Fruit fly (Drosophila melanogaster) whole organism, embryonic: ENCODE results near the gene pix.

Experiments used
- Adf1 ChIP-seq: fragments of 200-800 bp; sonication (Bioruptor generic); IDR thresholded peaks from 2 replicates; pipeline ENCODE4 v1.3.6; 2022; ENCODE audit warnings: missing biosample characterization, missing genetic modification characterization
- C15 ChIP-seq: fragments of 200-800 bp; sonication (Bioruptor generic); IDR thresholded peaks from 3 replicates; pipeline ENCODE4 v1.3.6; 2022; ENCODE audit warnings: missing biosample characterization, missing genetic modification characterization
- CG10543 ChIP-seq: fragments of 200-800 bp; sonication (Bioruptor generic); optimal IDR thresholded peaks from 3 replicates; lab custom pipeline; 2017; ENCODE audit warnings: missing biosample characterization, mild to moderate bottlenecking, missing genetic modification characterization, moderate library complexity
- CG14667 ChIP-seq: fragments of 200-800 bp; sonication (Bioruptor generic); IDR thresholded peaks from 2 replicates; pipeline ENCODE4 v1.3.6; 2022; ENCODE audit warnings: missing biosample characterization, missing genetic modification characterization
- CG17829 ChIP-seq: fragments of 200-800 bp; optimal IDR thresholded peaks from 2 replicates; lab custom pipeline; 2019; ENCODE audit warnings: missing biosample characterization, mild to moderate bottlenecking, missing genetic modification characterization, moderate library complexity
- CG2199 ChIP-seq: fragments of 200-800 bp; sonication (Bioruptor generic); IDR thresholded peaks from 3 replicates; pipeline ENCODE4 v1.3.6; 2022; ENCODE audit warnings: missing biosample characterization, missing genetic modification characterization
- CG32767 ChIP-seq: fragments of 200-800 bp; sonication (Bioruptor generic); IDR thresholded peaks from 2 replicates; pipeline ENCODE4 v1.3.6; 2022; ENCODE audit warnings: missing biosample characterization, missing genetic modification characterization
- CG34224 ChIP-seq: fragments of 200-800 bp; sonication (Bioruptor generic); IDR thresholded peaks from 3 replicates; pipeline ENCODE4 v1.3.6; 2022; ENCODE audit warnings: missing biosample characterization, missing genetic modification characterization; ENCODE audit not compliant: partially characterized antibody
- CG4854 ChIP-seq: fragments of 200-800 bp; sonication (Bioruptor generic); optimal IDR thresholded peaks from 2 replicates; lab custom pipeline; 2016; ENCODE audit warnings: missing biosample characterization, missing genetic modification characterization, inconsistent platforms
- CG6175 ChIP-seq: fragments of 200-800 bp; sonication (Bioruptor generic); IDR thresholded peaks from 3 replicates; pipeline ENCODE4 v1.3.6; 2022; ENCODE audit warnings: missing biosample characterization, missing genetic modification characterization
- CG8290 ChIP-seq, 3 experiments: fragments of 200-800 bp; sonication (Bioruptor generic); optimal IDR thresholded peaks; 2 replicates each; lab custom pipeline; 2016 to 2019; ENCODE audit warnings: missing biosample characterization in 3 of 3, missing genetic modification characterization in 3 of 3, mild to moderate bottlenecking in 2 of 3, moderate library complexity in 1 of 3
- Dll ChIP-seq: fragments of 200-800 bp; sonication (Bioruptor generic); IDR thresholded peaks from 4 replicates; pipeline ENCODE4 v1.3.6; 2022; ENCODE audit warnings: missing biosample characterization, missing genetic modification characterization; ENCODE audit not compliant: partially characterized antibody
- HLH4C ChIP-seq: fragments of 200-800 bp; sonication (Bioruptor generic); IDR thresholded peaks from 3 replicates; pipeline ENCODE4 v1.3.6; 2022; ENCODE audit warnings: missing biosample characterization, missing genetic modification characterization; ENCODE audit not compliant: partially characterized antibody
- HLHmδ ChIP-seq: fragments of 200-800 bp; sonication (Bioruptor generic); optimal IDR thresholded peaks from 2 replicates; lab custom pipeline; 2018; ENCODE audit warnings: missing biosample characterization, mild to moderate bottlenecking, missing genetic modification characterization, moderate library complexity
- Hr78 ChIP-seq, 2 experiments: fragments of 200-800 bp in 1 of 2; fragments of >200 bp in 1 of 2; sonication (Bioruptor generic) in 1 of 2; optimal IDR thresholded peaks; 2 replicates each; lab custom pipeline; 2017 to 2019; ENCODE audit warnings: missing biosample characterization in 2 of 2, missing genetic modification characterization in 2 of 2, mild to moderate bottlenecking in 1 of 2, moderate library complexity in 1 of 2
- Jarid2 ChIP-seq: fragments of 200-800 bp; sonication (Bioruptor generic); optimal IDR thresholded peaks from 3 replicates; lab custom pipeline; 2017; ENCODE audit warnings: mild to moderate bottlenecking, missing biosample characterization, missing genetic modification reagents, missing genetic modification characterization
- Pdp1 ChIP-seq, 2 experiments: fragments of 200-800 bp; sonication (Bioruptor generic); optimal IDR thresholded peaks; 3 replicates each; lab custom pipeline; 2016; ENCODE audit warnings: missing biosample characterization in 2 of 2, missing genetic modification characterization in 2 of 2, mild to moderate bottlenecking in 1 of 2, moderate library complexity in 1 of 2
- Scr ChIP-seq: fragments of 200-800 bp; sonication (Bioruptor generic); IDR thresholded peaks from 2 replicates; pipeline ENCODE4 v1.3.6; 2022; ENCODE audit warnings: missing biosample characterization, missing genetic modification characterization; ENCODE audit not compliant: partially characterized antibody
- Trl ChIP-seq, 3 experiments: fragments of >200 bp in 2 of 3; fragments of 200-800 bp in 1 of 3; sonication (Bioruptor generic) in 1 of 3; optimal IDR thresholded peaks; 2 replicates in 1 of 3; 3 replicates in 2 of 3; lab custom pipeline; 2016 to 2017; ENCODE audit warnings: missing biosample characterization in 1 of 3, missing genetic modification characterization in 1 of 3
- abd-A ChIP-seq: fragments of 200-800 bp; sonication (Bioruptor generic); optimal IDR thresholded peaks from 3 replicates; lab custom pipeline; 2019; ENCODE audit warnings: missing biosample characterization, mild to moderate bottlenecking, missing genetic modification characterization, moderate library complexity
- bbx ChIP-seq: fragments of 200-800 bp; sonication (Bioruptor generic); IDR thresholded peaks from 2 replicates; pipeline ENCODE4 v1.3.6; 2022; ENCODE audit warnings: missing biosample characterization, missing genetic modification characterization; ENCODE audit not compliant: partially characterized antibody
- br ChIP-seq: fragments of >200 bp; optimal IDR thresholded peaks from 2 replicates; lab custom pipeline; 2017
- cg ChIP-seq: fragments of 200-800 bp; sonication (Bioruptor generic); optimal IDR thresholded peaks from 3 replicates; lab custom pipeline; 2019; ENCODE audit warnings: missing biosample characterization, mild to moderate bottlenecking, missing genetic modification characterization, moderate library complexity
- chinmo ChIP-seq: fragments of 200-800 bp; sonication (Bioruptor generic); IDR thresholded peaks from 4 replicates; pipeline ENCODE4 v1.3.6; 2022; ENCODE audit warnings: missing biosample characterization, missing genetic modification characterization; ENCODE audit not compliant: partially characterized antibody
- ci ChIP-seq: fragments of 200-800 bp; sonication (Bioruptor generic); IDR thresholded peaks from 3 replicates; pipeline ENCODE4 v1.3.6; 2022; ENCODE audit warnings: missing biosample characterization, missing genetic modification characterization
- crol ChIP-seq: fragments of 200-800 bp; sonication (Bioruptor generic); IDR thresholded peaks from 2 replicates; pipeline ENCODE4 v1.3.6; 2022; ENCODE audit warnings: missing biosample characterization, missing genetic modification characterization
- dati ChIP-seq: fragments of 200-800 bp; sonication (Bioruptor generic); IDR thresholded peaks from 2 replicates; pipeline ENCODE4 v1.3.6; 2022; ENCODE audit warnings: missing biosample characterization, missing genetic modification characterization
- dimm ChIP-seq: fragments of 200-800 bp; sonication (Bioruptor generic); IDR thresholded peaks from 2 replicates; pipeline ENCODE4 v1.3.6; 2022; ENCODE audit warnings: missing biosample characterization, missing genetic modification characterization
- ftz-f1 ChIP-seq: fragments of 200-800 bp; sonication (Bioruptor generic); optimal IDR thresholded peaks from 2 replicates; lab custom pipeline; 2016; ENCODE audit warnings: missing biosample characterization, missing genetic modification characterization
- grn ChIP-seq: fragments of 200-800 bp; sonication (Bioruptor generic); optimal IDR thresholded peaks from 3 replicates; lab custom pipeline; 2017; ENCODE audit warnings: missing biosample characterization, missing genetic modification characterization
- kah ChIP-seq: fragments of 200-800 bp; sonication (Bioruptor generic); optimal IDR thresholded peaks from 2 replicates; lab custom pipeline; 2018; ENCODE audit warnings: missing biosample characterization, mild to moderate bottlenecking, missing genetic modification characterization
- kni ChIP-seq: fragments of 200-800 bp; sonication (Bioruptor generic); optimal IDR thresholded peaks from 3 replicates; lab custom pipeline; 2017; ENCODE audit warnings: mild to moderate bottlenecking, missing biosample characterization, missing genetic modification reagents, missing genetic modification characterization
- knrl ChIP-seq: fragments of 200-800 bp; sonication (Bioruptor generic); IDR thresholded peaks from 3 replicates; pipeline ENCODE4 v1.3.6; 2022; ENCODE audit warnings: missing biosample characterization, missing genetic modification characterization; ENCODE audit not compliant: partially characterized antibody
- lov ChIP-seq, 2 experiments: fragments of 200-800 bp in 1 of 2; fragments of >200 bp in 1 of 2; sonication (Bioruptor generic) in 1 of 2; IDR thresholded peaks in 1 of 2; optimal IDR thresholded peaks in 1 of 2; 2 replicates in 1 of 2; 3 replicates in 1 of 2; pipeline versions ENCODE4 v1.3.6 to Lab custom; 2017 to 2022; ENCODE audit warnings: missing biosample characterization in 1 of 2, missing genetic modification characterization in 1 of 2
- phol ChIP-seq: fragments of 200-800 bp; sonication (Bioruptor generic); optimal IDR thresholded peaks from 3 replicates; lab custom pipeline; 2018; ENCODE audit warnings: missing biosample characterization, mild to moderate bottlenecking, missing genetic modification characterization, moderate library complexity
- rib ChIP-seq: fragments of 200-800 bp; sonication (Bioruptor generic); IDR thresholded peaks from 2 replicates; pipeline ENCODE4 v1.3.6; 2022; ENCODE audit warnings: missing biosample characterization, missing genetic modification characterization
- slbo ChIP-seq: fragments of 200-800 bp; sonication (Bioruptor generic); IDR thresholded peaks from 2 replicates; pipeline ENCODE4 v1.3.6; 2022; ENCODE audit warnings: missing biosample characterization, missing genetic modification characterization
- so ChIP-seq: fragments of 200-800 bp; sonication (Bioruptor generic); IDR thresholded peaks from 3 replicates; pipeline ENCODE4 v1.3.6; 2022; ENCODE audit warnings: missing biosample characterization, missing genetic modification characterization
- sug ChIP-seq: fragments of 200-800 bp; optimal IDR thresholded peaks from 2 replicates; lab custom pipeline; 2019; ENCODE audit warnings: missing biosample characterization, mild to moderate bottlenecking, missing genetic modification characterization, moderate library complexity
- twi ChIP-seq: fragments of 200-800 bp; optimal IDR thresholded peaks from 2 replicates; lab custom pipeline; 2019; ENCODE audit warnings: missing biosample characterization, mild to moderate bottlenecking, missing genetic modification characterization, moderate library complexity
- vfl ChIP-seq: fragments of 200-800 bp; sonication (Bioruptor generic); optimal IDR thresholded peaks from 2 replicates; lab custom pipeline; 2016; ENCODE audit warnings: missing biosample characterization, missing genetic modification characterization

Gene pix

DNA sequence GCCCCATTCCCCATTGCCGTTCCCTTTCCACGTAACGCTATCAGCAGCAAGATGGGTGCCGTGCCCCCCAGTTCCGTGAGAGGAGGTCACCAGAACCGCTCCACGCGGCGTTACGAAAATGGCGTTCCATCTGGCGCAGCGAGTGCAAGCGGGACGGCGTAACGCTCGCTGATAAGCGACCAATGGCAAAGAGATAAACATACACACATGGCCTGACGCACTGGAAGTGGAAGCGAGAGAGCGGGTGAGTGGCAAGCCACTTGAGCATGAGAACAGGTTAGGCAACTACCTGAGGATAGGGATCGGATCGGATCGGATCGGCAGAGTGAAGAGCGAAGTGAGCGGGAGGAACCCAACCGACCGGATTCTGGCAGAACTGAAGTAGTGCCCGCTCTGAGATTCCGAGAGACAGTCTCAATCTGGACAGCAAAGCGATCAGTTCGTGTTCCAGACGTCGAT is 30.3 kb upstream of the pix start, which contains the start of gene Doc3 (continued):
- no peak for TF ChIP-seq C15
- TF ChIP-seq grn (GFP tag; lab: Kevin White, UChicago), result peak; percentile 75
- TF ChIP-seq HLHmδ (GFP tag; lab: Kevin White, UChicago), result peak; percentile 38
- peak; percentile 35; the same call in 1 of the 2 replicates for TF ChIP-seq Scr (GFP tag; lab: Robert Waterston, UW)
- no peak for TF ChIP-seq CG8290 (GFP tag; optimal IDR thresholded peaks at IDR 0.05; lab: Kevin White, UChicago)
- TF ChIP-seq CG8290 (tag; optimal IDR thresholded peaks at IDR 0.05; lab: Kevin White, UChicago), result no peak
- TF ChIP-seq twi (tag; lab: Kevin White, UChicago), result peak; percentile 66
- TF ChIP-seq abd-A (tag; lab: Kevin White, UChicago), result peak; percentile 28
- no peak for TF ChIP-seq knrl
- peak; percentile 28 for TF ChIP-seq kah (GFP tag; lab: Kevin White, UChicago)
- peak; percentile 38; the same call in 1 of the 2 replicates for TF ChIP-seq CG32767 (GFP tag; lab: Robert Waterston, UW)
- peak; percentile 85 for TF ChIP-seq ftz-f1
- TF ChIP-seq sug (tag; lab: Kevin White, UChicago), result peak; percentile 96
- TF ChIP-seq bbx, result 0 out of 2 replicates have a peak, but pooled peaks have one; percentile 36
- peak; percentile 44 for TF ChIP-seq Jarid2 (GFP tag; lab: Kevin White, UChicago)
- TF ChIP-seq kni, result peak; percentile 83
- TF ChIP-seq Trl (optimal IDR thresholded peaks at IDR 0.05; lab: Kevin White, UChicago), result peak; percentile 49 to 60
- TF ChIP-seq Trl (GFP tag; optimal IDR thresholded peaks at IDR 0.05; lab: Kevin White, UChicago), result no peak
- TF ChIP-seq CG14667 (GFP tag; lab: Robert Waterston, UW), result no peak
- 0 out of 2 replicates have a peak, but pooled peaks have one; percentile 36 for TF ChIP-seq rib
- TF ChIP-seq CG4854 (GFP tag; lab: Kevin White, UChicago), result no peak
- no peak for TF ChIP-seq br (lab: Kevin White, UChicago)
- peak; percentile 70 for TF ChIP-seq CG10543 (GFP tag; lab: Kevin White, UChicago)
- TF ChIP-seq so, result 0 out of 3 replicates have a peak, but pooled peaks have one; percentile 24
- TF ChIP-seq crol (GFP tag; lab: Robert Waterston, UW), result peak; percentile 90
- peak; percentile 88; the same call in 2 of the 4 replicates for TF ChIP-seq chinmo (GFP tag; lab: Robert Waterston, UW)
- TF ChIP-seq Adf1, result peak; percentile 52; the same call in 1 of the 2 replicates
- peak in 1 of 2 experiments; percentile 94 for TF ChIP-seq Hr78 (GFP tag; optimal IDR thresholded peaks at IDR 0.05; lab: Kevin White, UChicago)
- TF ChIP-seq phol, result peak; percentile 82
- peak; percentile 67; the same call in 1 of the 3 replicates for TF ChIP-seq CG6175 (GFP tag; lab: Robert Waterston, UW)
- no peak for TF ChIP-seq dimm
- 0 out of 3 replicates have a peak, but pooled peaks have one; percentile 17 for TF ChIP-seq CG34224 (GFP tag; lab: Robert Waterston, UW)
- peak in 1 of 2 experiments; percentile 74 for TF ChIP-seq Pdp1 (GFP tag; optimal IDR thresholded peaks at IDR 0.05; lab: Kevin White, UChicago)
- peak; percentile 29; the same call in 1 of the 3 replicates for TF ChIP-seq CG2199 (GFP tag; lab: Robert Waterston, UW)
- peak; percentile 39; the same call in 1 of the 3 replicates for TF ChIP-seq ci (GFP tag; lab: Robert Waterston, UW)
- TF ChIP-seq dati (GFP tag; lab: Robert Waterston, UW), result no peak
- peak; percentile 68 for TF ChIP-seq CG17829
- peak; percentile 38 for TF ChIP-seq vfl (GFP tag; lab: Kevin White, UChicago)
- TF ChIP-seq HLH4C, result 0 out of 3 replicates have a peak, but pooled peaks have one; percentile 41
- no peak for TF ChIP-seq lov (optimal IDR thresholded peaks at IDR 0.05; lab: Kevin White, UChicago)
- 0 out of 3 replicates have a peak, but pooled peaks have one; percentile 28 for TF ChIP-seq lov (GFP tag; IDR thresholded peaks at IDR 0.05; lab: Robert Waterston, UW)
- peak; percentile 23; the same call in 1 of the 2 replicates for TF ChIP-seq slbo (GFP tag; lab: Robert Waterston, UW)
- peak; percentile 60 for TF ChIP-seq cg (GFP tag; lab: Kevin White, UChicago)
- TF ChIP-seq Dll (GFP tag; lab: Robert Waterston, UW), result 0 out of 4 replicates have a peak, but pooled peaks have one; percentile 44
